Fruit fly (Drosophila melanogaster): ENCODE measurements around the gene CG14377.

The CG14377 gene

DNA sequence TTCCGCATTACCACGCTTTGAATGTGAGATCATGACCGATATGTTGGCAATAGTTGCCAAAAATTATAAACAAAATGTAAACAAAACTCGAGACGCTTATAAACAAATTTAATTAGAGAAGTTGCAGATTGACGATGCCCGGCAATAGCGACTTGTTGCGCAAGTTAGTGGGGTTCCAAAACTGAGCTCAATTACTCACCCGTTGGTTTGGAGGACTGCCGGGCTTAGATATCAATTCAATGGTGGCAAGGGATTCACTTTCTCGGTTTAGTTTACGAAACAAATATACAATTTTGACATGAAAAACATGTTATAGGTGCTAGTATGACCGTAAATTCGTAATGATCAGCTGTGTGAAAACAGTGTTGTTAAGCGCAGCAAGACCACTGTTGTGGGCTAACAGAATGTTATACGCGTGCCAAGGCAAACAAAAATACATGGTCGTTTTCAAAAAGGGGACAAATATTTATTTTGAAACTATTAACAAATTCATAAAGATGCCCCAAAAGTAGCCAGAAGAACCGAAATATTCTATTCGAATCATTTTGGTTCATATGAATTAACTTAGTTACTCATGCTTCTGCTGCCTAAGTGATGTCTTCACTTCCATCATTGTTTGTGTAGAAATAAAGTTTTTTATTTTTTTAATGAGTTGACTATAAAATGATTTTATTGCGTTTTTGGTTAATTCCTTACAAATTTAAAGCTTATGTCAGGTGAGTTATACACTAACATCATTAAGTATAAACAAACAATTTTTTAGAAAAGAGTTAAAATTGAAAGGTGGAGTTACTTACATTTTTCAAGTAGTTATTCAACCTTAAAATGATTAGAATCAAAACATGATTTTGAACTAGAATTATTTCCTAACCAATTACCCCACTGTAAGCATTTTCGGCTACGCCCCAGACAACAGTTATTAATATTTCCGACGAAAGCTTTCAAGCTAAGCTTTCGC lies 30.8 kb upstream of the CG14377 start, which contains the start of gene Elp6 (continued):
- no peak for TF ChIP-seq pfk (GFP tag; optimal IDR thresholded peaks at IDR 0.05)
- TF ChIP-seq onecut (GFP tag; IDR thresholded peaks at IDR 0.05): peak; percentile 37
- peak; percentile 73 for TF ChIP-seq dmrt99B (tag; optimal IDR thresholded peaks at IDR 0.05)
- peak; percentile 60 for TF ChIP-seq CG17328 (GFP tag; IDR thresholded peaks at IDR 0.05)
- TF ChIP-seq chinmo (GFP tag; IDR thresholded peaks at IDR 0.05; ENCODE audit: partially characterized antibody): no peak
- TF ChIP-seq btn (GFP tag; optimal IDR thresholded peaks at IDR 0.05): peak; percentile 16
- TF ChIP-seq hkb (optimal IDR thresholded peaks at IDR 0.05): no peak
- TF ChIP-seq hkb (GFP tag; IDR thresholded peaks at IDR 0.05): peak; percentile 60; the same call in 1 of the 2 replicates
- TF ChIP-seq wek (GFP tag; optimal IDR thresholded peaks at IDR 0.05): no peak
- TF ChIP-seq CG4617 (GFP tag; optimal IDR thresholded peaks at IDR 0.05; ENCODE audit: borderline replicate concordance): no peak
- peak; percentile 41 for TF ChIP-seq Asciz (GFP tag; optimal IDR thresholded peaks at IDR 0.05)
- TF ChIP-seq GATAe (GFP tag; conservative IDR thresholded peaks at IDR 0.05): no peak
- peak; percentile 41 for TF ChIP-seq CG8944 (GFP tag; optimal IDR thresholded peaks at IDR 0.05)
- no peak for TF ChIP-seq CG8765 (GFP tag; IDR thresholded peaks at IDR 0.05)
- no peak for TF ChIP-seq Hr78 (GFP tag; optimal IDR thresholded peaks at IDR 0.05)
- TF ChIP-seq CG17385 (GFP tag; optimal IDR thresholded peaks at IDR 0.05): peak; percentile 57
- no peak for TF ChIP-seq HmgZ (tag; optimal IDR thresholded peaks at IDR 0.05)
- TF ChIP-seq CG11560 (tag; IDR thresholded peaks at IDR 0.05): peak; percentile 32; the same call in 1 of the 3 replicates
- TF ChIP-seq amos (GFP tag; IDR thresholded peaks at IDR 0.05; ENCODE audit: partially characterized antibody): no peak
- no peak for TF ChIP-seq abd-A (tag; optimal IDR thresholded peaks at IDR 0.05)
- peak; percentile 17; the same call in 1 of the 2 replicates for TF ChIP-seq E2f2 (GFP tag; IDR thresholded peaks at IDR 0.05)
- 0 out of 2 replicates have a peak, but pooled peaks have one; percentile 10 for TF ChIP-seq CG17612 (GFP tag; IDR thresholded peaks at IDR 0.05)
- TF ChIP-seq cato (GFP tag; optimal IDR thresholded peaks at IDR 0.05; ENCODE audit: borderline replicate concordance): peak; percentile 55
- peak; percentile 77 for TF ChIP-seq CG10147 (GFP tag; optimal IDR thresholded peaks at IDR 0.05)
- peak; percentile 0 for TF ChIP-seq Nf-YB (GFP tag; optimal IDR thresholded peaks at IDR 0.05)
- 0 out of 3 replicates have a peak, but pooled peaks have one; percentile 46 for TF ChIP-seq CG2889 (GFP tag; IDR thresholded peaks at IDR 0.05)
- TF ChIP-seq z (GFP tag; IDR thresholded peaks at IDR 0.05): no peak
- peak; percentile 47; the same call in 1 of the 2 replicates for TF ChIP-seq klu (GFP tag; IDR thresholded peaks at IDR 0.05)
- TF ChIP-seq CG14710 (tag; optimal IDR thresholded peaks at IDR 0.05): peak; percentile 27
- TF ChIP-seq Aef1 (GFP tag; IDR thresholded peaks at IDR 0.05): peak; percentile 63
- TF ChIP-seq CG10267 (tag; optimal IDR thresholded peaks at IDR 0.05): peak; percentile 81
- TF ChIP-seq CG5180 (GFP tag; optimal IDR thresholded peaks at IDR 0.05): peak; percentile 42
- peak; percentile 69 for TF ChIP-seq CG6765 (GFP tag; optimal IDR thresholded peaks at IDR 0.05)
- no peak for TF ChIP-seq vfl (GFP tag; optimal IDR thresholded peaks at IDR 0.05)
- TF ChIP-seq CG34422 (GFP tag; IDR thresholded peaks at IDR 0.05): peak; percentile 61
- peak; percentile 62 for TF ChIP-seq nmo (GFP tag; optimal IDR thresholded peaks at IDR 0.05)
- TF ChIP-seq CG2875 (GFP tag; optimal IDR thresholded peaks at IDR 0.05): peak; percentile 34
- TF ChIP-seq Deaf1 (tag; optimal IDR thresholded peaks at IDR 0.05): peak; percentile 37
- TF ChIP-seq CG33213 (GFP tag; optimal IDR thresholded peaks at IDR 0.05): peak; percentile 37
- TF ChIP-seq slp2 (GFP tag; optimal IDR thresholded peaks at IDR 0.05): peak; percentile 53
- TF ChIP-seq corto (GFP tag; optimal IDR thresholded peaks at IDR 0.05): no peak
- no peak for TF ChIP-seq sna (GFP tag; IDR thresholded peaks at IDR 0.05; ENCODE audit: partially characterized antibody)
- no peak for TF ChIP-seq bowl (GFP tag; IDR thresholded peaks at IDR 0.05)
- TF ChIP-seq Adf1 (GFP tag; IDR thresholded peaks at IDR 0.05): no peak
- TF ChIP-seq CG14441 (GFP tag; IDR thresholded peaks at IDR 0.05): peak; percentile 62; the same call in 1 of the 2 replicates
- TF ChIP-seq jigr1 (GFP tag; IDR thresholded peaks at IDR 0.05): no peak
- TF ChIP-seq trh (GFP tag; optimal IDR thresholded peaks at IDR 0.05): peak; percentile 33
